Fruit fly (Drosophila melanogaster) whole organism, embryonic: ENCODE results near the gene GC2.

Experiments
- CG11456 ChIP-seq: fragments of 200-800 bp; sonication (Bioruptor generic); IDR thresholded peaks from 3 replicates; pipeline ENCODE4 v1.3.6; 2022; ENCODE audit warnings: missing biosample characterization, missing genetic modification characterization
- CG11696 ChIP-seq: fragments of 200-800 bp; sonication (Bioruptor generic); IDR thresholded peaks from 2 replicates; pipeline ENCODE4 v1.3.6; 2022; ENCODE audit warnings: missing biosample characterization, missing genetic modification characterization
- CG11723 ChIP-seq: fragments of 200-800 bp; sonication (Bioruptor generic); optimal IDR thresholded peaks from 2 replicates; lab custom pipeline; 2017; ENCODE audit warnings: missing biosample characterization, mild to moderate bottlenecking, missing genetic modification characterization
- CG12071 ChIP-seq: fragments of 200-800 bp; sonication (Bioruptor generic); optimal IDR thresholded peaks from 3 replicates; lab custom pipeline; 2018; ENCODE audit warnings: missing biosample characterization, mild to moderate bottlenecking, missing genetic modification characterization
- CG14050 ChIP-seq: fragments of 200-800 bp; sonication (Bioruptor generic); IDR thresholded peaks from 3 replicates; pipeline ENCODE4 v1.3.6; 2022; ENCODE audit warnings: missing biosample characterization, missing genetic modification characterization
- CG14667 ChIP-seq: fragments of 200-800 bp; sonication (Bioruptor generic); IDR thresholded peaks from 2 replicates; pipeline ENCODE4 v1.3.6; 2022; ENCODE audit warnings: missing biosample characterization, missing genetic modification characterization
- CG15601 ChIP-seq: fragments of 200-800 bp; sonication (Bioruptor generic); optimal IDR thresholded peaks from 3 replicates; lab custom pipeline; 2019; ENCODE audit warnings: missing biosample characterization, mild to moderate bottlenecking, missing genetic modification characterization, moderate library complexity
- CG16779 ChIP-seq: fragments of 200-800 bp; sonication (Bioruptor generic); IDR thresholded peaks from 2 replicates; pipeline ENCODE4 v1.3.6; 2022; ENCODE audit warnings: missing biosample characterization, missing genetic modification characterization
- CG17359 ChIP-seq: fragments of 200-800 bp; sonication (Bioruptor generic); optimal IDR thresholded peaks from 3 replicates; lab custom pipeline; 2018; ENCODE audit warnings: missing biosample characterization, mild to moderate bottlenecking, missing genetic modification characterization, moderate library complexity
- CG17361 ChIP-seq: fragments of 200-800 bp; sonication (Bioruptor generic); IDR thresholded peaks from 3 replicates; pipeline ENCODE4 v1.3.6; 2022; ENCODE audit warnings: missing biosample characterization, missing genetic modification characterization
- CG2875 ChIP-seq: fragments of 200-800 bp; sonication (Bioruptor generic); optimal IDR thresholded peaks from 2 replicates; lab custom pipeline; 2017; ENCODE audit warnings: missing biosample characterization, mild to moderate bottlenecking, missing genetic modification characterization, missing genetic modification reagents
- CG31365 ChIP-seq: fragments of 200-800 bp; sonication (Bioruptor generic); optimal IDR thresholded peaks from 2 replicates; lab custom pipeline; 2018; ENCODE audit warnings: missing biosample characterization, mild to moderate bottlenecking, missing genetic modification characterization
- CG34376 ChIP-seq: fragments of 200-800 bp; sonication (Bioruptor generic); optimal IDR thresholded peaks from 2 replicates; lab custom pipeline; 2018; ENCODE audit warnings: missing biosample characterization, mild to moderate bottlenecking, missing genetic modification characterization
- CG3726 ChIP-seq: fragments of 200-800 bp; sonication (Bioruptor generic); IDR thresholded peaks from 3 replicates; pipeline ENCODE4, ENCODE4 v1.3.6; 2022; ENCODE audit warnings: missing biosample characterization, missing genetic modification characterization
- CG3995 ChIP-seq: fragments of 200-800 bp; sonication (Bioruptor generic); optimal IDR thresholded peaks from 3 replicates; lab custom pipeline; 2016; ENCODE audit warnings: missing biosample characterization, missing genetic modification characterization
- CG6791 ChIP-seq: fragments of 200-800 bp; sonication (Bioruptor generic); IDR thresholded peaks from 3 replicates; pipeline ENCODE4 v1.3.6; 2022; ENCODE audit warnings: missing biosample characterization, missing genetic modification characterization; ENCODE audit not compliant: partially characterized antibody
- CG8290 ChIP-seq, 3 experiments: fragments of 200-800 bp; sonication (Bioruptor generic); optimal IDR thresholded peaks; 2 replicates each; lab custom pipeline; 2016 to 2019; ENCODE audit warnings: missing biosample characterization in 3 of 3, missing genetic modification characterization in 3 of 3, mild to moderate bottlenecking in 2 of 3, moderate library complexity in 1 of 3
- CG9437 ChIP-seq: fragments of 200-800 bp; sonication (Bioruptor generic); optimal IDR thresholded peaks from 2 replicates; lab custom pipeline; 2018; ENCODE audit warnings: missing biosample characterization, mild to moderate bottlenecking, missing genetic modification characterization
- CG9797 ChIP-seq: fragments of 200-800 bp; sonication (Bioruptor generic); optimal IDR thresholded peaks from 3 replicates; lab custom pipeline; 2018; ENCODE audit warnings: missing biosample characterization, mild to moderate bottlenecking, missing genetic modification characterization
- H2.0 ChIP-seq: fragments of 200-800 bp; sonication (Bioruptor generic); IDR thresholded peaks from 2 replicates; pipeline ENCODE4 v1.3.6; 2022; ENCODE audit warnings: missing biosample characterization, missing genetic modification characterization
- Lim3 ChIP-seq: fragments of 200-800 bp; sonication (Bioruptor generic); IDR thresholded peaks from 2 replicates; pipeline ENCODE4 v1.3.6; 2022; ENCODE audit warnings: missing biosample characterization, missing genetic modification characterization
- Med ChIP-seq: fragments of 200-800 bp; sonication (Bioruptor generic); peaks from one replicate; lab custom pipeline; 2016; ENCODE audit warnings: missing biosample characterization, missing genetic modification characterization, mild to moderate bottlenecking, inconsistent platforms, moderate library complexity
- Rfx ChIP-seq: fragments of 200-800 bp; sonication (Bioruptor generic); IDR thresholded peaks from 2 replicates; pipeline ENCODE4 v1.3.6; 2022; ENCODE audit warnings: missing biosample characterization, missing genetic modification characterization
- Rx ChIP-seq: fragments of 200-800 bp; sonication (Bioruptor generic); IDR thresholded peaks from 2 replicates; pipeline ENCODE4 v1.3.6; 2022; ENCODE audit warnings: missing biosample characterization, missing genetic modification characterization
- Six4 ChIP-seq: fragments of 200-800 bp; sonication (Bioruptor generic); optimal IDR thresholded peaks from 2 replicates; lab custom pipeline; 2016; ENCODE audit warnings: missing biosample characterization, missing genetic modification characterization
- amos ChIP-seq: fragments of 200-800 bp; sonication (Bioruptor generic); IDR thresholded peaks from 2 replicates; pipeline ENCODE4 v1.3.6; 2022; ENCODE audit warnings: missing biosample characterization, missing genetic modification characterization; ENCODE audit not compliant: partially characterized antibody
- aop ChIP-seq: fragments of 200-800 bp; sonication (Bioruptor generic); IDR thresholded peaks from 2 replicates; pipeline ENCODE4 v1.3.6; 2022; ENCODE audit warnings: missing biosample characterization, missing genetic modification characterization
- ato ChIP-seq: fragments of 200-800 bp; sonication (Bioruptor generic); IDR thresholded peaks from 2 replicates; pipeline ENCODE4 v1.3.6; 2022; ENCODE audit warnings: missing biosample characterization, missing genetic modification characterization; ENCODE audit not compliant: partially characterized antibody
- bab2 ChIP-seq: fragments of 200-800 bp; sonication (Bioruptor generic); optimal IDR thresholded peaks from 2 replicates; lab custom pipeline; 2016; ENCODE audit warnings: missing biosample characterization, missing genetic modification characterization
- bigmax ChIP-seq: fragments of 200-800 bp; sonication (Bioruptor generic); optimal IDR thresholded peaks from 2 replicates; lab custom pipeline; 2018; ENCODE audit warnings: missing biosample characterization, mild to moderate bottlenecking, missing genetic modification characterization
- bsh ChIP-seq, 2 experiments: fragments of 200-800 bp; sonication (Bioruptor generic); optimal IDR thresholded peaks; 2 replicates each; lab custom pipeline; 2017 to 2018; ENCODE audit warnings: mild to moderate bottlenecking in 2 of 2, missing biosample characterization in 2 of 2, missing genetic modification characterization in 2 of 2, moderate library complexity in 1 of 2
- cato ChIP-seq: fragments of 200-800 bp; sonication (Bioruptor generic); optimal IDR thresholded peaks from 2 replicates; lab custom pipeline; 2016; ENCODE audit warnings: missing biosample characterization, missing genetic modification characterization, borderline replicate concordance
- chinmo ChIP-seq: fragments of 200-800 bp; sonication (Bioruptor generic); IDR thresholded peaks from 4 replicates; pipeline ENCODE4 v1.3.6; 2022; ENCODE audit warnings: missing biosample characterization, missing genetic modification characterization; ENCODE audit not compliant: partially characterized antibody
- chm ChIP-seq: fragments of 200-800 bp; sonication (Bioruptor generic); IDR thresholded peaks from 2 replicates; pipeline ENCODE4 v1.3.6; 2022; ENCODE audit warnings: missing biosample characterization, missing genetic modification characterization
- dati ChIP-seq: fragments of 200-800 bp; sonication (Bioruptor generic); IDR thresholded peaks from 2 replicates; pipeline ENCODE4 v1.3.6; 2022; ENCODE audit warnings: missing biosample characterization, missing genetic modification characterization
- fd96Cb ChIP-seq: fragments of 200-800 bp; sonication (Bioruptor generic); optimal IDR thresholded peaks from 2 replicates; lab custom pipeline; 2018; ENCODE audit warnings: missing biosample characterization, mild to moderate bottlenecking, missing genetic modification characterization, moderate library complexity
- gcm ChIP-seq: fragments of 200-800 bp; sonication (Bioruptor generic); optimal IDR thresholded peaks from 2 replicates; lab custom pipeline; 2019; ENCODE audit warnings: missing biosample characterization, mild to moderate bottlenecking, missing genetic modification characterization, moderate library complexity
- gt ChIP-seq: fragments of 200-800 bp; sonication (Bioruptor generic); IDR thresholded peaks from 2 replicates; pipeline ENCODE4 v1.3.6; 2022; ENCODE audit warnings: missing biosample characterization, missing genetic modification characterization
- hth ChIP-seq: fragments of >200 bp; optimal IDR thresholded peaks from 2 replicates; lab custom pipeline; 2017; ENCODE audit warnings: inconsistent platforms
- jing ChIP-seq: fragments of 200-800 bp; sonication (Bioruptor generic); optimal IDR thresholded peaks from 2 replicates; lab custom pipeline; 2018; ENCODE audit warnings: missing biosample characterization, mild to moderate bottlenecking, missing genetic modification characterization
- mld ChIP-seq: fragments of 200-800 bp; sonication (Bioruptor generic); IDR thresholded peaks from 3 replicates; pipeline ENCODE4 v1.3.6; 2022; ENCODE audit warnings: missing biosample characterization, missing genetic modification characterization; ENCODE audit not compliant: partially characterized antibody
- org-1 ChIP-seq: fragments of 200-800 bp; sonication (Bioruptor generic); optimal IDR thresholded peaks from 2 replicates; lab custom pipeline; 2017; ENCODE audit warnings: missing biosample characterization, missing genetic modification characterization
- peb ChIP-seq: fragments of 200-800 bp; sonication (Bioruptor generic); IDR thresholded peaks from 2 replicates; pipeline ENCODE4 v1.3.6; 2022; ENCODE audit warnings: missing biosample characterization, missing genetic modification characterization
- pzg ChIP-seq: fragments of 200-800 bp; sonication (Bioruptor generic); optimal IDR thresholded peaks from 3 replicates; lab custom pipeline; 2018; ENCODE audit warnings: missing biosample characterization, mild to moderate bottlenecking, missing genetic modification characterization, moderate library complexity
- sens ChIP-seq: fragments of 200-800 bp; sonication (Bioruptor generic); peaks from one replicate; lab custom pipeline; 2016; ENCODE audit warnings: missing biosample characterization, missing genetic modification characterization
- slp2 ChIP-seq: fragments of 200-800 bp; sonication (Bioruptor generic); optimal IDR thresholded peaks from 2 replicates; lab custom pipeline; 2016; ENCODE audit warnings: missing biosample characterization, missing genetic modification characterization
- tgo ChIP-seq: fragments of 200-800 bp; sonication (Bioruptor generic); IDR thresholded peaks from 3 replicates; pipeline ENCODE4 v1.3.6; 2022; ENCODE audit warnings: missing biosample characterization, missing genetic modification characterization
- trem ChIP-seq: fragments of 200-800 bp; optimal IDR thresholded peaks from 3 replicates; lab custom pipeline; 2019; ENCODE audit warnings: missing biosample characterization, mild to moderate bottlenecking, missing genetic modification characterization, moderate library complexity
- tx ChIP-seq: fragments of 200-800 bp; sonication (Bioruptor generic); optimal IDR thresholded peaks from 2 replicates; lab custom pipeline; 2016; ENCODE audit warnings: missing biosample characterization, missing genetic modification characterization
- wdn ChIP-seq: fragments of 200-800 bp; sonication (Bioruptor generic); IDR thresholded peaks from 2 replicates; pipeline ENCODE4 v1.3.6; 2022; ENCODE audit warnings: missing biosample characterization, missing genetic modification characterization
- z ChIP-seq: fragments of 200-800 bp; sonication (Bioruptor generic); IDR thresholded peaks from 3 replicates; pipeline ENCODE4 v1.3.6; 2022; ENCODE audit warnings: missing biosample characterization, missing genetic modification characterization

Gene GC2

dm6 chr3R:12016828-12017280, 45.4 kb downstream of the GC2 start, which contains the start of the genes DCAF12 and Spt3 (continued):
- TF ChIP-seq ato (peak; percentile 67), hth (lab: Kevin White, UChicago) (no peak), CG34376 (GFP tag; lab: Kevin White, UChicago) (no peak), mld (GFP tag; lab: Robert Waterston, UW) (peak; percentile 72; the same call in 1 of the 3 replicates), CG14050 (GFP tag; lab: Robert Waterston, UW) (no peak), fd96Cb (tag; lab: Kevin White, UChicago) (peak; percentile 37), CG8290 (GFP tag; optimal IDR thresholded peaks at IDR 0.05; lab: Kevin White, UChicago) (peak; percentile 27), CG8290 (tag; optimal IDR thresholded peaks at IDR 0.05; lab: Kevin White, UChicago) (no peak), CG11696 (GFP tag; lab: Robert Waterston, UW) (no peak), sens (GFP tag; lab: Kevin White, UChicago) (no peak), CG17359 (tag; lab: Kevin White, UChicago) (no peak), amos (GFP tag; lab: Robert Waterston, UW) (peak; percentile 88), Six4 (peak; percentile 25), CG12071 (GFP tag; lab: Kevin White, UChicago) (no peak), chinmo (peak; percentile 81; the same call in 2 of the 4 replicates), CG9797 (peak; percentile 12), CG11456 (GFP tag; lab: Robert Waterston, UW) (0 out of 3 replicates have a peak, but pooled peaks have one; percentile 30), CG16779 (GFP tag; lab: Robert Waterston, UW) (no peak), gcm (GFP tag; lab: Kevin White, UChicago) (peak; percentile 51), Med (GFP tag; lab: Kevin White, UChicago) (peak; percentile 76), Rfx (GFP tag; lab: Robert Waterston, UW) (peak; percentile 77), wdn (0 out of 2 replicates have a peak, but pooled peaks have one; percentile 21), bsh (GFP tag; optimal IDR thresholded peaks at IDR 0.05; lab: Kevin White, UChicago) (no peak), aop (GFP tag; lab: Robert Waterston, UW) (no peak), CG3726 (GFP tag; lab: Robert Waterston, UW) (no peak), tgo (peak; percentile 61; the same call in 2 of the 3 replicates), bab2 (GFP tag; lab: Kevin White, UChicago) (no peak), z (GFP tag; lab: Robert Waterston, UW) (no peak), jing (GFP tag; lab: Kevin White, UChicago) (no peak), peb (GFP tag; lab: Robert Waterston, UW) (no peak), CG3995 (GFP tag; lab: Kevin White, UChicago) (peak; percentile 27), tx (GFP tag; lab: Kevin White, UChicago) (no peak), bigmax (GFP tag; lab: Kevin White, UChicago) (no peak), CG15601 (tag; lab: Kevin White, UChicago) (peak; percentile 64), CG17361 (GFP tag; lab: Robert Waterston, UW) (no peak; the same call in 1 of the 3 replicates), dati (GFP tag; lab: Robert Waterston, UW) (no peak), slp2 (peak; percentile 15), chm (no peak), CG14667 (GFP tag; lab: Robert Waterston, UW) (peak; percentile 39; the same call in 1 of the 2 replicates), org-1 (no peak), cato (no peak), CG6791 (GFP tag; lab: Robert Waterston, UW) (peak; percentile 81), Rx (GFP tag; lab: Robert Waterston, UW) (peak; percentile 10; the same call in 1 of the 2 replicates), CG31365 (tag; lab: Kevin White, UChicago) (no peak), trem (tag; lab: Kevin White, UChicago) (peak; percentile 85), CG2875 (GFP tag; lab: Kevin White, UChicago) (no peak), gt (GFP tag; lab: Robert Waterston, UW) (no peak), CG9437 (peak; percentile 74), H2.0 (GFP tag; lab: Robert Waterston, UW) (0 out of 2 replicates have a peak, but pooled peaks have one; percentile 23), pzg (GFP tag; lab: Kevin White, UChicago) (peak; percentile 37), CG11723 (GFP tag; lab: Kevin White, UChicago) (no peak), Lim3 (GFP tag; lab: Robert Waterston, UW) (no peak)
